Worm (Caenorhabditis elegans) whole organism, mixed stage, embryonic: ENCODE measurements around the gene F16B4.6.

Experiments
- ces-1 ChIP-seq: fragments of 150-350 bp; optimal IDR thresholded peaks from 2 replicates; lab custom pipeline; 2014; ENCODE audit warnings: missing biosample characterization, missing genetic modification reagents, missing genetic modification characterization
- elt-3 ChIP-seq: fragments of 150-350 bp; optimal IDR thresholded peaks from 2 replicates; lab custom pipeline; 2014; ENCODE audit warnings: missing biosample characterization, missing genetic modification characterization
- hlh-1 ChIP-seq: fragments of 150-350 bp; optimal IDR thresholded peaks from 2 replicates; lab custom pipeline; 2014; ENCODE audit warnings: missing biosample characterization, missing genetic modification reagents, missing genetic modification characterization
- mls-2 ChIP-seq: sonication (generic microtip); optimal IDR thresholded peaks from 2 replicates; lab custom pipeline; 2016; ENCODE audit warnings: mild to moderate bottlenecking, missing genetic modification characterization, moderate library complexity, missing compliant biosample characterization
- ztf-11 ChIP-seq: fragments of 150-350 bp; optimal IDR thresholded peaks from 2 replicates; lab custom pipeline; 2014; ENCODE audit warnings: missing biosample characterization, missing genetic modification characterization

DNA sequence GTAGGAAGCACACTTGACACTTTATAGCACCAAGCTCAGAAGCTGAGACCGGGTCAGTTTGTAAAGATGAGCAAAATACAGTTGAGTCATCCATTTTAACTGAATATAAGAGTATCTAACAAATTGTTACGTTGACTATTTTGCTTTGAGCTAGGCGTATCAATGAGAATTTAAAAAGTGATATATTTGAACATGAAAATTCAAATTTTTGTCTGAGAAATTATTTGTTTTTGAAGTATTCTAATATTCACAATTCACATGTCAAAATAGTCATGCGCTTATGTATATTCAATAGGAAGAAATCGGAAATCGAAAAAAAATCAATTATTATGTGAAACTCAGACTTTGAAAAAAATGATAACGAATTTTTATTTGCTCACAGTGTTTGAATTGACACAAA, 37.3 kb downstream of the F16B4.6 start, which contains the start of gene nhr-110:
- TF ChIP-seq ztf-11 (no peak), hlh-1 (tag; lab: Kevin White, UChicago) (no peak), elt-3 (no peak), mls-2 (tag; lab: Kevin White, UChicago) (no peak), ces-1 (no peak)
